Worm (Caenorhabditis elegans) whole organism, L1 larva: ENCODE measurements around the gene K03H1.13.

Experiments used
- ceh-82 ChIP-seq, 3 experiments: fragments of 150-350 bp in 1 of 3; sonication (generic microtip) in 2 of 3; optimal IDR thresholded peaks; 2 replicates each; lab custom pipeline; 2014 to 2017; ENCODE audit warnings: missing biosample characterization in 3 of 3, missing genetic modification characterization in 3 of 3
- egl-27 ChIP-seq, 2 experiments: fragments of 150-350 bp in 1 of 2; sonication (generic microtip); optimal IDR thresholded peaks; 3 replicates each; lab custom pipeline; 2017 to 2018; ENCODE audit warnings: missing biosample characterization in 2 of 2, missing genetic modification characterization in 2 of 2, missing genetic modification reagents in 2 of 2
- ets-5 ChIP-seq: fragments of 200-800 bp; sonication (Bioruptor generic); IDR thresholded peaks from 2 replicates; pipeline ENCODE4 v1.3.6; 2022; ENCODE audit warnings: missing genetic modification characterization, missing compliant biosample characterization
- nhr-11 ChIP-seq: fragments of 150-350 bp; optimal IDR thresholded peaks from 2 replicates; lab custom pipeline; 2014; ENCODE audit warnings: missing biosample characterization, missing genetic modification characterization
- nhr-77 ChIP-seq: fragments of 150-350 bp; optimal IDR thresholded peaks from 2 replicates; lab custom pipeline; 2014; ENCODE audit warnings: missing biosample characterization, missing genetic modification characterization
- pqm-1 ChIP-seq: sonication (generic microtip); optimal IDR thresholded peaks from 3 replicates; lab custom pipeline; 2017; ENCODE audit warnings: missing biosample characterization, missing genetic modification characterization
- rnt-1 ChIP-seq: sonication (generic microtip); optimal IDR thresholded peaks from 2 replicates; lab custom pipeline; 2016; ENCODE audit warnings: mild to moderate bottlenecking, missing genetic modification characterization, moderate library complexity, missing compliant biosample characterization
- unc-62 ChIP-seq: fragments of 150-350 bp; optimal IDR thresholded peaks from 2 replicates; lab custom pipeline; 2014; ENCODE audit warnings: missing biosample characterization, missing genetic modification reagents, missing genetic modification characterization
- ztf-11 ChIP-seq, 2 experiments: sonication (generic microtip); optimal IDR thresholded peaks; 2 replicates each; lab custom pipeline; 2016 to 2017; ENCODE audit warnings: missing genetic modification characterization in 2 of 2, missing biosample characterization in 1 of 2, missing compliant biosample characterization in 1 of 2
- ztf-4 ChIP-seq: fragments of 150-350 bp; optimal IDR thresholded peaks from 2 replicates; lab custom pipeline; 2014; ENCODE audit warnings: missing biosample characterization, missing genetic modification characterization

- TF ChIP-seq ztf-11 (tag; optimal IDR thresholded peaks at IDR 0.05; lab: Kevin White, UChicago) (no peak), pqm-1 (tag; lab: Kevin White, UChicago) (no peak), unc-62 (GFP tag; lab: Kevin White, UChicago) (no peak), ztf-4 (tag; lab: Kevin White, UChicago) (no peak), nhr-11 (no peak), nhr-77 (tag; lab: Kevin White, UChicago) (no peak), ets-5 (GFP tag; lab: Robert Waterston, UW) (no peak), ceh-82 (tag; optimal IDR thresholded peaks at IDR 0.05; lab: Kevin White, UChicago) (no peak), egl-27 (tag; optimal IDR thresholded peaks at IDR 0.05; lab: Kevin White, UChicago) (no peak), rnt-1 (tag; lab: Kevin White, UChicago) (no peak)
These were observed 6.0 kb upstream of the K03H1.13 start, which contains the start of gene mog-1 for ce11 chrIII:9956123-9956522.
